Worm (Caenorhabditis elegans) whole organism, mixed stage, embryonic: Measurements from ENCODE around the gene ZK488.5.

ENCODE experiments used
- cnd-1 ChIP-seq: fragments of 200-800 bp; sonication (Bioruptor generic); optimal IDR thresholded peaks from 2 replicates; lab custom pipeline; 2018; ENCODE audit warnings: mild to moderate bottlenecking, missing genetic modification characterization, missing compliant biosample characterization
- lin-13 ChIP-seq: fragments of 150-350 bp; optimal IDR thresholded peaks from 2 replicates; lab custom pipeline; 2014; ENCODE audit warnings: missing biosample characterization, missing genetic modification characterization
- lsy-2 ChIP-seq: fragments of 150-350 bp; optimal IDR thresholded peaks from 2 replicates; lab custom pipeline; 2014; ENCODE audit warnings: missing biosample characterization, missing genetic modification characterization
- mls-2 ChIP-seq: sonication (generic microtip); optimal IDR thresholded peaks from 2 replicates; lab custom pipeline; 2016; ENCODE audit warnings: mild to moderate bottlenecking, missing genetic modification characterization, moderate library complexity, missing compliant biosample characterization
- nhr-237 ChIP-seq: fragments of 150-350 bp; optimal IDR thresholded peaks from 2 replicates; lab custom pipeline; 2014; ENCODE audit warnings: missing biosample characterization, missing genetic modification characterization
- pha-4 ChIP-seq: fragments of 150-350 bp; optimal IDR thresholded peaks from 2 replicates; lab custom pipeline; 2018; ENCODE audit warnings: missing biosample characterization, missing genetic modification reagents, missing genetic modification characterization
- sptf-1 ChIP-seq: sonication (generic microtip); optimal IDR thresholded peaks from 2 replicates; lab custom pipeline; 2017; ENCODE audit warnings: mild to moderate bottlenecking, missing genetic modification characterization, moderate library complexity, missing compliant biosample characterization

ce11 chrV:556055-556454 lies 37.0 kb upstream of the ZK488.5 start, which contains the start of gene srx-8:
- TF ChIP-seq nhr-237 (tag; lab: Kevin White, UChicago) (no peak), lsy-2 (tag; lab: Kevin White, UChicago) (no peak), mls-2 (tag; lab: Kevin White, UChicago) (no peak), lin-13 (tag; lab: Kevin White, UChicago) (no peak), cnd-1 (no peak), sptf-1 (tag; lab: Kevin White, UChicago) (no peak), pha-4 (tag; lab: Kevin White, UChicago) (no peak)
